Fruit fly (Drosophila melanogaster) Kc167 (cell line): Measurements from ENCODE around the gene CG5003.
"Not testable (repeated sequence)": the region's sequence is repeated elsewhere in the genome, so short reads cannot be mapped to it uniquely, and the experiment has no call there.

Experiments used
- h ChIP-seq: fragments of >200 bp; optimal IDR thresholded peaks from 3 replicates; lab custom pipeline; 2018; ENCODE audit warnings: missing external identifiers
- insv ChIP-seq: fragments of >200 bp; optimal IDR thresholded peaks from 3 replicates; lab custom pipeline; 2018; ENCODE audit warnings: missing external identifiers
- ttk ChIP-seq: sonication (Bioruptor generic); optimal IDR thresholded peaks from 2 replicates; lab custom pipeline; 2017; ENCODE audit warnings: missing external identifiers

DNA sequence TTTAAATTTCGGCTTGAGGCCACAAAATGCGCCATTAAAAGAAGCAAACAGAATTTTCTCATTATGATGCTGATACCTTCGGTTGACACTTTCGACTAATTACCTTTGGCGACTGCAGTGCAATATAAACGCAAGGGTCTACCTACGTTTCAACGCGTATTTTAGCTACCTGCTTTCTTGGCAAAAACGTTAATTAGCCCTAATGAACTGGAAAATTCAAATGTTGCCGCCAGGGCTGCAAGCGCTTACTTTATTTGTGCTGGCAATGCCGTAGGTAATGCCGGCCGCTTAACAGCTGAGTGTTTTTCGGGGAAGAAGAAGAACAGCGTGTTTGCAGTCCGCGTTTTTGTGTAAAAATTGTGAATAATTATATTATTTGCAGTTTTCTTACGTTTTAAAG lies 46.8 kb upstream of the CG5003 start, which contains the start of the genes CG31131 and CG4849:
- not testable (repeated sequence) for TF ChIP-seq h, insv, ttk (lab: Kevin White, UChicago)
